Worm (Caenorhabditis elegans) whole organism, midembryonic: ENCODE measurements around the gene flp-28.

Source experiments
- T22C8.4 ChIP-seq: fragments of 200-800 bp; sonication (Bioruptor generic); IDR thresholded peaks from 2 replicates; pipeline ENCODE4 v1.3.6; 2022; ENCODE audit warnings: missing genetic modification characterization, missing compliant biosample characterization
- cog-1 ChIP-seq: sonication (generic microtip); optimal IDR thresholded peaks from 2 replicates; lab custom pipeline; 2016; ENCODE audit warnings: missing genetic modification characterization, missing compliant biosample characterization
- flt-1 ChIP-seq: fragments of 200-800 bp; sonication (Bioruptor generic); IDR thresholded peaks from 2 replicates; pipeline ENCODE4 v1.3.6; 2022; ENCODE audit warnings: missing genetic modification characterization, missing compliant biosample characterization
- klf-2 ChIP-seq: fragments of 200-800 bp; sonication (Bioruptor generic); conservative IDR thresholded peaks from 2 replicates; pipeline ENCODE4 v1.3.6; 2022; ENCODE audit warnings: missing genetic modification reagents, missing genetic modification characterization, missing compliant biosample characterization
- med-1 ChIP-seq: sonication (generic microtip); optimal IDR thresholded peaks from 2 replicates; lab custom pipeline; 2017; ENCODE audit warnings: missing genetic modification characterization, mild to moderate bottlenecking, missing compliant biosample characterization, antibody characterized with exemption, missing genetic modification reagents; ENCODE audit not compliant: insufficient read depth
- ref-1 ChIP-seq: fragments of 200-800 bp; sonication (Bioruptor generic); conservative IDR thresholded peaks from 2 replicates; pipeline ENCODE4 v1.3.6; 2022; ENCODE audit warnings: missing genetic modification reagents, missing genetic modification characterization, missing compliant biosample characterization
- tab-1 ChIP-seq: fragments of 200-800 bp; sonication (Bioruptor generic); IDR thresholded peaks from 2 replicates; pipeline ENCODE4 v1.3.6; 2022; ENCODE audit warnings: missing genetic modification characterization, missing compliant biosample characterization
- ztf-23 ChIP-seq: fragments of 200-800 bp; sonication (Bioruptor generic); IDR thresholded peaks from 2 replicates; pipeline ENCODE4 v1.3.6; 2022; ENCODE audit warnings: missing genetic modification reagents, missing genetic modification characterization, missing compliant biosample characterization
- ztf-29 ChIP-seq: fragments of 200-800 bp; sonication (Bioruptor generic); IDR thresholded peaks from 2 replicates; pipeline ENCODE4 v1.3.6; 2022; ENCODE audit warnings: missing genetic modification reagents, missing genetic modification characterization, missing compliant biosample characterization

Gene flp-28

DNA sequence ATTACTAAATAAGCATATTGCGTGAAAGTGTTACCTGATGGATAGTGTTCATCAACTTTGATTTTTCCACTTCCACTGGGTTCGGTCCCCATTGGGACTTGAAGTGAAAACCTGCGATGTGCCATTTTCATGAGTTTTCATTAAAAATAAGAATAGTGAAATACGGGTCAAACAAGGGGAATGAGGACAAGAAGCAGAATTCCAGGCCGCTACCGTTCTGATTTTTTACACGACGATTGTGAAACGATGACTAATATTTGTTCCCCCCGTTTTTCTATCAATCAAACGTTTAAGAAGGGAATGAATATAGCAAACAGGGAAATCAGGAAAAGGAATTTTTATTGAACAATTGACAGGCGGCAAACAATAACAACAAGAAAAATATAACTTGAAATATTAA lies 18.1 kb downstream of the flp-28 start, which contains the start of gene mlck-1:
TSS of gene mlck-1 (minus strand) at position 101 of the 400 bp plus-strand sequence.
- TF ChIP-seq T22C8.4 (GFP tag; lab: Robert Waterston, UW), result no peak
- no peak for TF ChIP-seq tab-1 (GFP tag; lab: Robert Waterston, UW)
- TF ChIP-seq flt-1 (GFP tag; lab: Robert Waterston, UW), result no peak
- TF ChIP-seq cog-1 (tag; lab: Kevin White, UChicago), result no peak
- TF ChIP-seq klf-2 (GFP tag; lab: Robert Waterston, UW), result no peak
- TF ChIP-seq ztf-29 (GFP tag; lab: Robert Waterston, UW), result no peak
- no peak for TF ChIP-seq ref-1
- no peak for TF ChIP-seq ztf-23 (GFP tag; lab: Robert Waterston, UW)
- no peak for TF ChIP-seq med-1

DNA sequence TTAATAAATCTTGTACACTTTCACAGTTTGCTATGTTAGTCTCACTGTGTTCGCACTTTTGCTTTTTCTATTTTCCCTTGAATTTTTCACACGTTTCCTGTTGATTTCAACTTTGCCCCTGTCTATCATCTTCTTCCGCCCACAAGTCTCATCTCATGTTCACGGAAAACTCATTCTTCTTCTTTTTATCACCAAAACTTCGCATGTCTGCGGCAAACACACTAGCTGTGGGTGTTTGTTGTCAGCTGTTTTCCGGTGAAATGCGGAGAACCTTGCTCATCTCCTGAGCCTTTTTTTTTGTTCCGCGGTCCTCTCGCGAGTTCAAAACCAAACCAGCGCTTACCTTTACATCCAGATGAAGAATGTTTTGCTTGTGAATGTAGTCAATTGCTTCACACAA lies 19.3 kb downstream of the flp-28 start:
- TF ChIP-seq flt-1 (GFP tag; lab: Robert Waterston, UW), result no peak
- no peak for TF ChIP-seq tab-1 (GFP tag; lab: Robert Waterston, UW)

DNA sequence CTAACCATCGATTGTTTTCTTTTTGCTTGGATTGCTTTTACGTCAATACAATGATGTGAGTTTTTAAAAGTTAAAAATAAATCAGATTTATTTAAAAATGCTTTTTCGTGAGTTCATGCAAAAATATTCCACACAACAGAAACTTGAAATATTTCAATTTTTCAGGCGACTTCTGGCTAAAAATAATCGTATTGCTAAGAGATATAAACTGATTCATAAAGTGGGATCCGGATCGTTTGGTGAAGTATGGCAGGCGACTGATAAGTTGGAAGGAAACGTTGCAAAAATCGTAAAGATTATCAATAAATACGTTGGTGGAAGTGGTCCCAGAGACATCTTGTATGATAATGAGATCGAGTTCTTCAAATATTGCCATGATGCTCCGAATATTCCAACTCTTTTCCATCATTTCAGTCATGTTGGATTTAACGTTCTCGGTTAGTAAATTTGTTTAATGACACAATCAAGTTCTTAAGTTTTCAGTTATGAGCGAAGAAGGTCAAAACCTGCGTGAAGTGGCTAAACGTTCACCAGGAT lies 27.2 kb downstream of the flp-28 start, which contains the start of gene ZC373.3:
TSS of gene ZC373.3 (plus strand) at position 51 of the 537 bp plus-strand sequence.
- TF ChIP-seq klf-2 (GFP tag; lab: Robert Waterston, UW) (no peak), flt-1 (GFP tag; lab: Robert Waterston, UW) (no peak), tab-1 (GFP tag; lab: Robert Waterston, UW) (no peak), ztf-23 (GFP tag; lab: Robert Waterston, UW) (no peak), ztf-29 (GFP tag; lab: Robert Waterston, UW) (no peak), ref-1 (no peak), T22C8.4 (GFP tag; lab: Robert Waterston, UW) (no peak)

DNA sequence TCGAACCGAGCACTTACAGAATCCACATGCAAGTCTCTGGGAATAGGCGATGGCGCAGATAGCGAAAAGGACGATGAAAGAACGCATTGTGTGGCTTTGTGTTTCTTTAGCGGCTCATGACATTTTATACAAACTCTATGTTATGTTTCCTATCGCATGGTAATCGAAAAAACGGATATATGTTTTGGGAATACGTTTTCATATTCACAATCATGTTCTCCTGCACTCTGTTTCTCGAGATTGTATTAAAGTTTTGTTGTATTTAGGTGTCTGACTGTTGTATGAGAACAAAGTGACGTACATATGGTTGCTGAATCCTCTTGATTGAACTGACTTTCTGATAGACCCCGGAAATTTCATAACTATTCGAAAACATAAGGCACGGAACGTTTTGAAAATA lies 29.4 kb downstream of the flp-28 start, which contains the start of gene ZC373.2:
TSS of gene ZC373.2 (minus strand) at position 101 of the 400 bp plus-strand sequence.
- no peak for TF ChIP-seq T22C8.4 (GFP tag; lab: Robert Waterston, UW)
- no peak for TF ChIP-seq med-1

DNA sequence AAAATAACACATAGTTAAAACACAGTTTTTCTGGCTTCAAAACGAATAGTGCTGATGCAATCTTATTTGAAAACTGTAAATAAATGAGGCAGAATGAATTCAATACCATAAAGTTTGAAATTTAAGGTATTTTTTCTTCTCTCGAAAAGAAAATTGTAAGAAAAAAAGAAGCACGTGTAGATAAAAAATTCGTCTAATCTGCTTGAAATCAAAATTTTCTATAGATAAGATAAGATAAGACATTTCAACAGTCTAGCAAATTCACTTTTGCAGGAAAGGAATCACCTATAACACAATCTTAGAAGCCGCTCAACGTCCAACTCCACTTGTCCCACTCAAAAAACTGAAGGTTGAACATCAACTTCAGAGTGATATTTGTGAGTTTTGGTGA lies 33.4 kb downstream of the flp-28 start:
- TF ChIP-seq med-1, result no peak
- TF ChIP-seq ztf-23 (GFP tag; lab: Robert Waterston, UW), result no peak
- TF ChIP-seq klf-2 (GFP tag; lab: Robert Waterston, UW), result no peak
- TF ChIP-seq ref-1, result no peak
- no peak for TF ChIP-seq T22C8.4 (GFP tag; lab: Robert Waterston, UW)
- TF ChIP-seq flt-1 (GFP tag; lab: Robert Waterston, UW), result no peak

DNA sequence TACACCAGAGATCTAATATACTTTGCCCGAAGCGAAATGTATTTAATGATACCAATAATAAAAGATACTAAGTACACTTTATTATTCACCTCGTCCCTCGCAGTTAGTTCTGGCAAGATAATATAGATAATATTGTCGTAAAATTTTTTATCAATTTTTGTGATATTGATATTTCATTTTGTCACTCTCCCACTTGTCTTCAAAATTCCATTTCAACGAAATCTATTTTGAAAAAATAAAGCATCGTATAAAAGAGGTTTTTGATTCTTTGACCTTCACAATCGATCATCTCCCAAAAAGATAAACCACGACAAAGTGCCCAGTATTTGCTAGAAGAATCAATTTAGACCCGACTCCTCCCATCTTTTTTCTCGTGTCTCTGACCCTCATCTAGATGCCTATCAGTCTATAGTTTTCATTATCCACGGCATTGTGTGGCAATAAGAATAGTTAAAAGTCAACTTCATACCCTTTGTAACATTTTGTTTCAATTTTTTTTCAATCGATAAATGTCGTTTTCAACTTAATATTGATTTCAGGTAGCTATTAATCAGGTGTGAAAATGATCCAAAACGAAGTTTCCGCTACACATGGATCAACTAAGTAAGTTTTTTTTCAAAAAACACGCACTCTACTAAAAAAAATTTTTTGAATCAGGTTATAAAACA lies 33.9 kb downstream of the flp-28 start, which contains the start of gene cbs-1:
TSS of gene cbs-1 (plus strand) at position 534 of the 668 bp plus-strand sequence.
- TF ChIP-seq flt-1 (GFP tag; lab: Robert Waterston, UW) (no peak), ref-1 (no peak), klf-2 (GFP tag; lab: Robert Waterston, UW) (no peak), med-1 (no peak), T22C8.4 (GFP tag; lab: Robert Waterston, UW) (no peak), cog-1 (tag; lab: Kevin White, UChicago) (no peak)

DNA sequence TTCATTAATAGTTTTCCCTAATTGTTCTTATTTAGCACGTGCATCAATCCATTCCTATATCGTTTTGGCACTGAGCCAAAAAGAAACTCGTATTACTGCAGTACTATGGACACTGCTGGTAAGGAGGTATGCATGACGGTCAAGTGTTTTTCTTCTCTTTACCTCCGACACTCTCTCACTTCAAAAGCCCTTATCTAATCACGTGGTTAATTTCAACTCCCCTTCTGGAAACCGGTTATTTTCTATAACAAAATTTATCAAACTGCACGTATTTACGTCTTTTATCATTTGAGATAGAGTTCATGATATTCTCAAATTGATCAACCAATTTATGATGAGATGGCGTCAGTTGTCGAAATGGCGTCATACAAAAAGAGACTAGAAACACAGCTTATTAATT lies 36.1 kb downstream of the flp-28 start:
- TF ChIP-seq T22C8.4 (GFP tag; lab: Robert Waterston, UW), result no peak
- no peak for TF ChIP-seq ztf-23 (GFP tag; lab: Robert Waterston, UW)
- no peak for TF ChIP-seq ztf-29 (GFP tag; lab: Robert Waterston, UW)
- TF ChIP-seq klf-2 (GFP tag; lab: Robert Waterston, UW), result no peak
- TF ChIP-seq cog-1 (tag; lab: Kevin White, UChicago), result no peak
- no peak for TF ChIP-seq med-1
- TF ChIP-seq ref-1, result no peak
- no peak for TF ChIP-seq flt-1 (GFP tag; lab: Robert Waterston, UW)
- no peak for TF ChIP-seq tab-1 (GFP tag; lab: Robert Waterston, UW)

DNA sequence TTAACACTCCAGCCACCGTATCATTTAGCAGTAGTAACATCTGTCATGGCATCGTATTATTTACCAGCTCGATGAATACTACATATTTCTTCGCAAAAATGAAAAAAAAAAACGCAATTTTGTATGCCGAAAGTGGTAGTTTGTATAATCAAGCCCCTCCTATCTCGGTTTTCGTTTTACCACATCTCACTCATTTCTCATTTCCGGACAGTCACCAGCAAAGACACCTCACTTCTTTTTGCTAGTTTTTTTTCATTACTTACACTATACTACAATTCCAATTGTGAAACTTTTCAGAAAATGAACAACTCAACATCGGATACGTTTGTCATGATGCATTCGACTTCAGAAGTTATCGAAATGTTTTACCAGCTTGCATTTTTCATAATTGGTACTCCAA lies 38.6 kb downstream of the flp-28 start, which contains the start of gene gnrr-3:
TSS of gene gnrr-3 (plus strand) at position 301 of the 400 bp plus-strand sequence.
- TF ChIP-seq flt-1 (GFP tag; lab: Robert Waterston, UW) (no peak), ztf-29 (GFP tag; lab: Robert Waterston, UW) (no peak), ref-1 (no peak), tab-1 (GFP tag; lab: Robert Waterston, UW) (no peak), ztf-23 (GFP tag; lab: Robert Waterston, UW) (no peak), klf-2 (GFP tag; lab: Robert Waterston, UW) (no peak), med-1 (no peak), T22C8.4 (GFP tag; lab: Robert Waterston, UW) (no peak), cog-1 (tag; lab: Kevin White, UChicago) (no peak)

DNA sequence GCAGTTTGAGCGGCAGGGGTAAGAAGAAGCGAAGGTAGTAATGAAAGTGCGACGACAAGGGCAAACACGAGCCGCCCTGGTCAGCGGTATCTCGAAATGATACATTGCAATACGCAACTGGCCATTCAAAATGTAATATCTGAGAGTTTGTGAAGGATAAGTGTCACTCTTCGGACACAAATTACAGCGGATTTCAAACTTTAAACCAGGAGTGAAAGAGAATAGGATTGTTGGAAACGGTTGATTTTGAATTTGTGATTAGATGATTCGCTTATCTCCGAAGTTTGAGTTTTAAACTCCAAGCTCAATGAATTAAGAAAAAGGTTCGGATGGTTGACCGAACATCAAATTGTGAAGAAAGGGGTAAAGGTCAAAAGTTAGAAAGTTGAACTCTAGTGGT lies 40.4 kb downstream of the flp-28 start, which contains the start of gene ZC374.2:
TSS of gene ZC374.2 (minus strand) at position 101 of the 400 bp plus-strand sequence.
- TF ChIP-seq T22C8.4 (GFP tag; lab: Robert Waterston, UW), result no peak
- no peak for TF ChIP-seq cog-1 (tag; lab: Kevin White, UChicago)
- TF ChIP-seq ref-1, result no peak
- TF ChIP-seq ztf-23 (GFP tag; lab: Robert Waterston, UW), result no peak
- TF ChIP-seq ztf-29 (GFP tag; lab: Robert Waterston, UW), result no peak
- no peak for TF ChIP-seq med-1
- TF ChIP-seq flt-1 (GFP tag; lab: Robert Waterston, UW), result no peak
- no peak for TF ChIP-seq klf-2 (GFP tag; lab: Robert Waterston, UW)
- no peak for TF ChIP-seq tab-1 (GFP tag; lab: Robert Waterston, UW)

DNA sequence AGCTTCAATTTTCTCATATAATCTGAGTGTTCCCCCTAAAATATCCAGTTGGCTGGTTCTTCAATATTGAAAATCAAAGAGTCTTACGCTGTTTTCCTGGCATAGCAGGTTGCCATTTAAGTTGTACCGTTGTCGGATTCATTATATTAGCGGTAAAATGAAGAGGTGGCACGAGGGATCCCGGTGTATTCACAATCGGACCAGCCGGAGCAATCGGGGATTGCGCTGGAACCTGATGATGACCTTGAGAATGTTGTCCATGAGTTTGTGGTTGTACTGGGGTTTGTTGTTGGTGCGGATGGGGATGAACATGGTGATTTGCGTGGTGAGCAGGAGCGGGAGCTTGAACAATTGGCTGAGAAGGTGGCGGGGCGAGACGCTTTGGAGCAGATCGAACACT lies 43.3 kb downstream of the flp-28 start:
- TF ChIP-seq ref-1, result no peak
- TF ChIP-seq ztf-23 (GFP tag; lab: Robert Waterston, UW), result no peak
- no peak for TF ChIP-seq cog-1 (tag; lab: Kevin White, UChicago)
- TF ChIP-seq klf-2 (GFP tag; lab: Robert Waterston, UW), result no peak
